Worm (Caenorhabditis elegans) whole organism, late embryonic: Measurements from ENCODE around the gene fbxa-154.

Source experiments
- ama-1 ChIP-seq: fragments of 150-350 bp; optimal IDR thresholded peaks from 2 replicates; lab custom pipeline; 2014
- ets-4 ChIP-seq: sonication (generic microtip); optimal IDR thresholded peaks from 2 replicates; lab custom pipeline; 2016; ENCODE audit warnings: missing genetic modification characterization, missing compliant biosample characterization
- mec-3 ChIP-seq: sonication (generic microtip); optimal IDR thresholded peaks from 2 replicates; lab custom pipeline; 2016; ENCODE audit warnings: borderline replicate concordance, missing genetic modification characterization, missing compliant biosample characterization
- pha-4 ChIP-seq: fragments of 150-350 bp; optimal IDR thresholded peaks from 2 replicates; lab custom pipeline; 2018; ENCODE audit warnings: missing biosample characterization, missing genetic modification reagents, missing genetic modification characterization
- unc-86 ChIP-seq: sonication (generic microtip); optimal IDR thresholded peaks from 2 replicates; lab custom pipeline; 2016; ENCODE audit warnings: missing genetic modification characterization, missing compliant biosample characterization
- ztf-16 ChIP-seq: sonication (generic microtip); optimal IDR thresholded peaks from 2 replicates; lab custom pipeline; 2017; ENCODE audit warnings: missing genetic modification characterization, missing compliant biosample characterization

- TF ChIP-seq ztf-16 (tag; lab: Kevin White, UChicago) (no peak), ets-4 (no peak), unc-86 (tag; lab: Kevin White, UChicago) (no peak), ama-1 (lab: Kevin White, UChicago) (no peak), mec-3 (tag; lab: Kevin White, UChicago) (no peak), pha-4 (tag; lab: Kevin White, UChicago) (no peak)
Measured at ce11 chrV:15563477-15563876, 41.5 kb downstream of the fbxa-154 start.
